Worm (Caenorhabditis elegans): Measurements from ENCODE around the gene C28A5.1.

DNA sequence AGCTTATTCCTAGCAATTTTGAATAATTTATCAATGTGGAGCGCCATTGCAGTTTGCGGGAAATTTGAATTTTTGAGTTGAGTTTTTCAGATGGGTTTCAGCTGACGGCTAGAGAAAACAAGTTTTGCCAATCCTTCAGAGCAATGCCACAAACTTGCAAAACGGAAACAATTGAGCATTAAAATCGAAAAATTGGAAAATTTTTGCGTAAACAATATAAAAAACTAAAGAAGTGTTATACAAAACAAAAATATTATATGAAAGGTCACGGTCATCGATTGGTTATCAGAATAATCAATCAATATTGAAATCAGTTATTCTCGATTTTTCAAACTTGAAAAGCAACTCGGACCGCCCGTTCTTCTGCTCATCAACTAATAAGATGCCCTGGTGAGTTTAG, 33.0 kb downstream of the C28A5.1 start, which contains the start of gene R07E5.15:
- TF ChIP-seq egl-27 (tag; optimal IDR thresholded peaks at IDR 0.05) (no peak), unc-62 (GFP tag; optimal IDR thresholded peaks at IDR 0.05 in 1 of 2) (no peak), unc-62 (tag; optimal IDR thresholded peaks at IDR 0.05) (no peak), zfp-3 (GFP tag; conservative IDR thresholded peaks at IDR 0.05) (no peak), pqm-1 (tag; optimal IDR thresholded peaks at IDR 0.05) (no peak), php-3 (GFP tag; IDR thresholded peaks at IDR 0.05) (no peak), ZK546.5 (tag; optimal IDR thresholded peaks at IDR 0.05) (no peak), lin-29 (GFP tag; IDR thresholded peaks at IDR 0.05) (no peak), aly-2 (tag; optimal IDR thresholded peaks at IDR 0.05) (no peak)

Data from whole organism, L4 larva.